Fruit fly (Drosophila melanogaster) whole organism: Measurements from ENCODE around the gene EMC3.

Experiments
- pan ChIP-seq: fragments of >200 bp; optimal IDR thresholded peaks from 2 replicates; lab custom pipeline; 2017
- psq ChIP-seq: fragments of >200 bp; optimal IDR thresholded peaks from 2 replicates; lab custom pipeline; 2017

dm6 chr2L:10709353-10709752, 22.9 kb downstream of the EMC3 start, which contains the start of gene Lip2:
- no peak for TF ChIP-seq pan (lab: Kevin White, UChicago)
- TF ChIP-seq psq, result no peak
